Worm (Caenorhabditis elegans): ENCODE data around the gene qns-1.

DNA sequence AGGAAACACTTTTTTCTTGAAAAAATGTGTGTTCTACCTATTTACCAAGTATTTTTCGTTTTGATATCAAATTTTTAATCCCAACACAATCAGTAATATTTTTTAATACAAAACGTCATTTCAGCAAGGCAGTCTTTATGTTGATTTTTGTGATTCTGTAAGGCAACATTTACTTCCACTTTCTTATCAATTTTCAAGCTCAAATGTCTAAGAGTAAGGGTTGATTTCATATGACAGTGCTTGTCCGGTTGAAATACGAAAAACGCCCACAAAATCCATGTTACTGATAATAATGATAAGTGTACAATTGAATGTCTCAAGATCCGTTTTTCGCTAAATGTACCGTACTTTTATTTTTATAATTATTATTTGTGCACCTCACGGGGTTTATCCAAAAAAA is 17.0 kb upstream of the qns-1 start:
- no peak for TF ChIP-seq dao-5 (tag; optimal IDR thresholded peaks at IDR 0.05)
- no peak for TF ChIP-seq him-1 (tag; optimal IDR thresholded peaks at IDR 0.05)
